Worm (Caenorhabditis elegans) whole organism, young adult: ENCODE measurements around the gene Y17G7B.3.

Experiments used
- C06A6.2 ChIP-seq: fragments of 200-800 bp; sonication (Bioruptor generic); conservative IDR thresholded peaks from 2 replicates; pipeline ENCODE4 v1.3.6; 2022; ENCODE audit warnings: missing genetic modification characterization, missing compliant biosample characterization
- K12H6.12 ChIP-seq: fragments of 200-800 bp; sonication (Bioruptor generic); optimal IDR thresholded peaks from 2 replicates; lab custom pipeline; 2018; ENCODE audit warnings: mild to moderate bottlenecking, missing genetic modification characterization, missing compliant biosample characterization
- T26A5.8 ChIP-seq: sonication (generic microtip); optimal IDR thresholded peaks from 2 replicates; lab custom pipeline; 2016; ENCODE audit warnings: missing genetic modification characterization, missing compliant biosample characterization
- Y56A3A.18 ChIP-seq: fragments of 200-800 bp; sonication (Bioruptor generic); IDR thresholded peaks from 2 replicates; pipeline ENCODE4 v1.3.6; 2022; ENCODE audit warnings: missing genetic modification reagents, missing genetic modification characterization, missing compliant biosample characterization
- ZK185.1 ChIP-seq: sonication (generic microtip); optimal IDR thresholded peaks from 2 replicates; lab custom pipeline; 2016; ENCODE audit warnings: mild to moderate bottlenecking, missing genetic modification characterization, missing compliant biosample characterization; ENCODE audit not compliant: poor library complexity, severe bottlenecking
- ama-1 ChIP-seq, 3 experiments: fragments of 150-350 bp in 1 of 3; sonication (generic microtip) in 2 of 3; optimal IDR thresholded peaks; 2 replicates each; lab custom pipeline; 2014 to 2018; ENCODE audit warnings: missing biosample characterization in 2 of 3, missing genetic modification characterization in 2 of 3, missing genetic modification reagents in 2 of 3
- attf-3 ChIP-seq: fragments of 200-800 bp; sonication (Bioruptor generic); conservative IDR thresholded peaks from 2 replicates; pipeline ENCODE4 v1.3.6; 2022; ENCODE audit warnings: missing genetic modification reagents, missing genetic modification characterization, missing compliant biosample characterization
- ceh-58 ChIP-seq: fragments of 200-800 bp; sonication (Bioruptor generic); IDR thresholded peaks from 2 replicates; pipeline ENCODE4 v1.3.6; 2022; ENCODE audit warnings: missing genetic modification characterization, missing compliant biosample characterization
- ceh-79 ChIP-seq: sonication (generic microtip); optimal IDR thresholded peaks from 2 replicates; lab custom pipeline; 2017; ENCODE audit warnings: mild to moderate bottlenecking, missing genetic modification characterization, missing compliant biosample characterization
- efl-1 ChIP-seq: fragments of 150-350 bp; optimal IDR thresholded peaks from 2 replicates; lab custom pipeline; 2014; ENCODE audit warnings: missing biosample characterization, missing genetic modification reagents, missing genetic modification characterization
- fkh-3 ChIP-seq: sonication (generic microtip); optimal IDR thresholded peaks from 2 replicates; lab custom pipeline; 2016; ENCODE audit warnings: mild to moderate bottlenecking, missing genetic modification characterization, missing compliant biosample characterization
- hmg-1.2 ChIP-seq: fragments of 200-800 bp; sonication (Bioruptor generic); IDR thresholded peaks from 2 replicates; pipeline ENCODE4 v1.3.6; 2022; ENCODE audit warnings: missing genetic modification reagents, missing genetic modification characterization, missing compliant biosample characterization
- hmg-20 ChIP-seq: fragments of 200-800 bp; sonication (Bioruptor generic); IDR thresholded peaks from 2 replicates; pipeline ENCODE4 v1.3.6; 2022; ENCODE audit warnings: missing genetic modification reagents, missing genetic modification characterization, missing compliant biosample characterization
- hrde-1 ChIP-seq: sonication (generic microtip); optimal IDR thresholded peaks from 2 replicates; lab custom pipeline; 2016; ENCODE audit warnings: missing genetic modification characterization, mild to moderate bottlenecking, missing compliant biosample characterization, moderate library complexity, missing genotype, missing genetic modification reagents, borderline replicate concordance
- hsf-1 ChIP-seq: fragments of 200-800 bp; sonication (Bioruptor generic); IDR thresholded peaks from 2 replicates; pipeline ENCODE4 v1.3.6; 2022; ENCODE audit warnings: missing genetic modification reagents, missing genetic modification characterization, missing compliant biosample characterization
- lin-26 ChIP-seq: fragments of 200-800 bp; sonication (Bioruptor generic); IDR thresholded peaks from 2 replicates; pipeline ENCODE4 v1.3.6; 2022; ENCODE audit warnings: missing genetic modification reagents, missing genetic modification characterization, missing compliant biosample characterization
- lin-54 ChIP-seq: fragments of 200-800 bp; sonication (Bioruptor generic); optimal IDR thresholded peaks from 2 replicates; lab custom pipeline; 2018; ENCODE audit warnings: mild to moderate bottlenecking, missing genetic modification characterization, missing compliant biosample characterization
- lir-1 ChIP-seq: fragments of 200-800 bp; sonication (Bioruptor generic); conservative IDR thresholded peaks from 2 replicates; pipeline ENCODE4 v1.3.6; 2022; ENCODE audit warnings: missing genetic modification reagents, missing genetic modification characterization, missing compliant biosample characterization
- madf-3 ChIP-seq: fragments of 200-800 bp; sonication (Bioruptor generic); IDR thresholded peaks from 2 replicates; pipeline ENCODE4 v1.3.6; 2022; ENCODE audit warnings: missing genetic modification reagents, missing genetic modification characterization, missing compliant biosample characterization
- madf-8 ChIP-seq: fragments of 200-800 bp; sonication (Bioruptor generic); conservative IDR thresholded peaks from 2 replicates; pipeline ENCODE4 v1.3.6; 2022; ENCODE audit warnings: missing genetic modification reagents, missing genetic modification characterization, missing compliant biosample characterization
- nfyb-1 ChIP-seq: fragments of 200-800 bp; sonication (Bioruptor generic); IDR thresholded peaks from 2 replicates; pipeline ENCODE4 v1.3.6; 2022; ENCODE audit warnings: missing genetic modification reagents, missing genetic modification characterization, missing compliant biosample characterization
- nhr-27 ChIP-seq: fragments of 200-800 bp; sonication (Bioruptor generic); optimal IDR thresholded peaks from 2 replicates; lab custom pipeline; 2018; ENCODE audit warnings: mild to moderate bottlenecking, missing genetic modification characterization, moderate library complexity, missing compliant biosample characterization
- repo-1 ChIP-seq: sonication (generic microtip); optimal IDR thresholded peaks from 2 replicates; lab custom pipeline; 2017; ENCODE audit warnings: mild to moderate bottlenecking, missing genetic modification characterization, missing compliant biosample characterization
- sdz-38 ChIP-seq: sonication (generic microtip); optimal IDR thresholded peaks from 2 replicates; lab custom pipeline; 2016; ENCODE audit warnings: missing genotype, missing genetic modification characterization, missing compliant biosample characterization
- snpc-1.3 ChIP-seq: sonication (generic microtip); optimal IDR thresholded peaks from 2 replicates; lab custom pipeline; 2017; ENCODE audit warnings: missing genetic modification characterization, mild to moderate bottlenecking, missing compliant biosample characterization, antibody characterized with exemption, moderate library complexity, missing genotype, missing genetic modification reagents; ENCODE audit not compliant: insufficient read depth
- snpc-3.4 ChIP-seq: sonication (generic microtip); optimal IDR thresholded peaks from 2 replicates; lab custom pipeline; 2017; ENCODE audit warnings: missing genetic modification characterization, mild to moderate bottlenecking, missing compliant biosample characterization, antibody characterized with exemption, moderate library complexity, missing genotype, missing genetic modification reagents
- somi-1 ChIP-seq: fragments of 200-800 bp; sonication (Bioruptor generic); optimal IDR thresholded peaks from 2 replicates; lab custom pipeline; 2018; ENCODE audit warnings: mild to moderate bottlenecking, missing genetic modification characterization, missing compliant biosample characterization
- sptf-2 ChIP-seq: fragments of 200-800 bp; sonication (Bioruptor generic); optimal IDR thresholded peaks from 2 replicates; lab custom pipeline; 2018; ENCODE audit warnings: mild to moderate bottlenecking, missing genetic modification characterization, missing compliant biosample characterization
- zfh-2 ChIP-seq: fragments of 200-800 bp; sonication (Bioruptor generic); conservative IDR thresholded peaks from 2 replicates; pipeline ENCODE4 v1.3.6; 2022; ENCODE audit warnings: missing genetic modification reagents, missing genetic modification characterization, missing compliant biosample characterization
- ztf-26 ChIP-seq: sonication (generic microtip); optimal IDR thresholded peaks from 2 replicates; lab custom pipeline; 2017; ENCODE audit warnings: missing genetic modification characterization, missing compliant biosample characterization
- ztf-28 ChIP-seq: fragments of 200-800 bp; sonication (Bioruptor generic); IDR thresholded peaks from 2 replicates; pipeline ENCODE4 v1.3.6; 2022; ENCODE audit warnings: missing genetic modification reagents, missing genetic modification characterization, missing compliant biosample characterization
- ztf-3 ChIP-seq: fragments of 200-800 bp; sonication (Bioruptor generic); optimal IDR thresholded peaks from 2 replicates; lab custom pipeline; 2018; ENCODE audit warnings: mild to moderate bottlenecking, missing genetic modification characterization, missing compliant biosample characterization
- ztf-6 ChIP-seq: fragments of 200-800 bp; sonication (Bioruptor generic); IDR thresholded peaks from 2 replicates; pipeline ENCODE4 v1.3.6; 2022; ENCODE audit warnings: missing genetic modification reagents, missing genetic modification characterization, missing compliant biosample characterization

Y17G7B.3 gene

DNA sequence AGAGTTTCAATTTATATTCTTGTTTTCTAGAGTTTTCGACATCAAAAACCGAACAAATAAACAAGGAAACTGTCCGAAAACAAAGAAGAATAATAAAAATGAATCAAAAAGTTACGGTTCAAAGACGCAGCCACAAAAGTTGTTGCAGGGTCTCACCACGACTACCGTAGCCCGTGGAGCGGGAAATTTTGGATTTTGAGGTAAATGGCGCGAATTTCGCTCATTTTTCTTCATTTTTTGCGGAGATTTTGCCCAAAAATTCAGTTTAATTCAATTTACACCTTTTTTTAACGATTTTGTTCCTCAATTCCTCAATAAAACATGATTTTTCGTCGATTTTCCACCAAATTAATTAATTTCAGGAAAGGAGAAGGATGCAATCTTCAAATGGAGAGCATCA lies 20.5 kb upstream of the Y17G7B.3 start, which contains the start of gene mex-1 (continued):
- TF ChIP-seq sdz-38 (tag; lab: Kevin White, UChicago), result no peak
- peak; percentile 93 for TF ChIP-seq snpc-1.3 (tag; lab: Kevin White, UChicago)
- TF ChIP-seq ztf-26, result no peak
- peak; percentile 66; the same call in 1 of the 2 replicates for TF ChIP-seq lir-1 (GFP tag; lab: Robert Waterston, UW)
- TF ChIP-seq nhr-27 (tag; lab: Kevin White, UChicago), result no peak
- TF ChIP-seq efl-1 (GFP tag; lab: Kevin White, UChicago), result peak; percentile 99
- TF ChIP-seq madf-8 (GFP tag; lab: Robert Waterston, UW), result peak; percentile 98
- peak; percentile 92 for TF ChIP-seq lin-54 (GFP tag; lab: Kevin White, UChicago)
- no peak for TF ChIP-seq K12H6.12 (tag; lab: Kevin White, UChicago)
- TF ChIP-seq ztf-28 (GFP tag; lab: Robert Waterston, UW), result peak; percentile 92
- no peak for TF ChIP-seq ZK185.1 (tag; lab: Kevin White, UChicago)
- TF ChIP-seq Y56A3A.18, result no peak
- no peak for TF ChIP-seq C06A6.2 (GFP tag; lab: Robert Waterston, UW)
- TF ChIP-seq ztf-6 (GFP tag; lab: Robert Waterston, UW), result no peak
- TF ChIP-seq snpc-3.4 (tag; lab: Kevin White, UChicago), result peak; percentile 96
- TF ChIP-seq hmg-20, result no peak
- no peak for TF ChIP-seq hrde-1 (tag; lab: Kevin White, UChicago)
- no peak for TF ChIP-seq ztf-3 (GFP tag; lab: Kevin White, UChicago)
- TF ChIP-seq ceh-79 (tag; lab: Kevin White, UChicago), result no peak
- TF ChIP-seq ama-1 (optimal IDR thresholded peaks at IDR 0.05; lab: Kevin White, UChicago), result no peak
- TF ChIP-seq ama-1 (GFP tag; optimal IDR thresholded peaks at IDR 0.05; lab: Kevin White, UChicago), result no peak
- TF ChIP-seq attf-3 (GFP tag; lab: Robert Waterston, UW), result peak; percentile 76
- TF ChIP-seq fkh-3, result no peak

ce11 chrII:11969033-11969432 lies 19.8 kb upstream of the Y17G7B.3 start:
- TF ChIP-seq ceh-58 (GFP tag; lab: Robert Waterston, UW) (no peak), hmg-1.2 (GFP tag; lab: Robert Waterston, UW) (0 out of 2 replicates have a peak, but pooled peaks have one; percentile 3), hsf-1 (GFP tag; lab: Robert Waterston, UW) (0 out of 2 replicates have a peak, but pooled peaks have one; percentile 24), zfh-2 (GFP tag; lab: Robert Waterston, UW) (peak; percentile 55; the same call in 1 of the 2 replicates), lin-26 (GFP tag; lab: Robert Waterston, UW) (0 out of 2 replicates have a peak, but pooled peaks have one; percentile 9), T26A5.8 (tag; lab: Kevin White, UChicago) (no peak), nfyb-1 (GFP tag; lab: Robert Waterston, UW) (no peak), sptf-2 (no peak)

DNA sequence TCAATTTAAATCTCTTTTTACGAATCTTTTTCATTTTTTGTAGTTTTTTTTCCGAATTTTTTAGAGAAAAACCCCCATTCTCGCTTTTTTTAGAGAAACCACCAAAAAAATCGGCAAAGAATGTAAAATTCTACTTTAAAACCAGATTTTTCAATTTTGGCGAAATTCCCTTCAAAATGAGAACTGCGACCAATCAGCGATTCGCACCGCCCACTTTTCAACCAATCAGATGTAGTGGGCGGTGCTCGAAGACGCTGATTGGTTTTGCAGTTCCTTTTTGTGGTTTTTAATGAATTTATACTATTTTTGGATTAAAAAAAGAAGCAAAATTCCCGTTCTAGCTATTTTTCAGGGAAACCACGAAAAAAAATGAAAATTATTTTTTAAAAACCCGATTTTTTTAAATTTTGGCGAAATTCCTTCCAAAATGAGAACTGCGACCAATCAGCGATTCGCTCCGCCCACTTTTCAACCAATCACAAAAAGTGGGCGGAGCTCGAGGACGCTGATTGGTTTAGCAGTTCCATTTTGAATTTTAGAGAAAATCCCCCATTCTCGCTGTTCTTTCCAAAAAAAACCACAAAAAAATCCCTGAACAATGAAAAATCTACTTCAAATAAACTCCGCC lies 17.7 kb upstream of the Y17G7B.3 start:
- TF ChIP-seq sptf-2 (no peak), somi-1 (GFP tag; lab: Kevin White, UChicago) (no peak), repo-1 (tag; lab: Kevin White, UChicago) (no peak), nfyb-1 (GFP tag; lab: Robert Waterston, UW) (peak; percentile 11; the same call in 1 of the 2 replicates), madf-3 (GFP tag; lab: Robert Waterston, UW) (no peak)
